Worm (Caenorhabditis elegans) whole organism, early embryonic: ENCODE data around the gene dlc-5.

ENCODE experiments used
- B0310.2 ChIP-seq: sonication (generic microtip); optimal IDR thresholded peaks from 2 replicates; lab custom pipeline; 2016; ENCODE audit warnings: mild to moderate bottlenecking, missing genetic modification characterization, missing compliant biosample characterization
- F13C5.2 ChIP-seq: sonication (generic microtip); optimal IDR thresholded peaks from 2 replicates; lab custom pipeline; 2017; ENCODE audit warnings: mild to moderate bottlenecking, missing genetic modification characterization, inconsistent platforms, missing compliant biosample characterization
- aly-1 ChIP-seq: sonication (generic microtip); optimal IDR thresholded peaks from 2 replicates; lab custom pipeline; 2016; ENCODE audit warnings: missing genetic modification characterization, missing compliant biosample characterization
- ama-1 ChIP-seq: fragments of 150-350 bp; optimal IDR thresholded peaks from 2 replicates; lab custom pipeline; 2014
- ceh-13 ChIP-seq: fragments of 200-800 bp; sonication (Bioruptor generic); optimal IDR thresholded peaks from 2 replicates; lab custom pipeline; 2018; ENCODE audit warnings: mild to moderate bottlenecking, missing genetic modification characterization, missing compliant biosample characterization
- ceh-36 ChIP-seq: sonication (generic microtip); optimal IDR thresholded peaks from 2 replicates; lab custom pipeline; 2016; ENCODE audit warnings: missing genetic modification characterization, inconsistent platforms, missing compliant biosample characterization
- ets-7 ChIP-seq: sonication (generic microtip); optimal IDR thresholded peaks from 2 replicates; lab custom pipeline; 2016; ENCODE audit warnings: missing genotype, missing genetic modification characterization, missing compliant biosample characterization
- flt-1 ChIP-seq: fragments of 200-800 bp; sonication (Bioruptor generic); IDR thresholded peaks from 2 replicates; pipeline ENCODE4 v1.3.6; 2022; ENCODE audit warnings: missing genetic modification characterization, missing compliant biosample characterization
- hmbx-1 ChIP-seq: sonication (generic microtip); optimal IDR thresholded peaks from 2 replicates; lab custom pipeline; 2016; ENCODE audit warnings: mild to moderate bottlenecking, missing genetic modification characterization, missing compliant biosample characterization
- hmg-4 ChIP-seq: fragments of 200-800 bp; sonication (Bioruptor generic); optimal IDR thresholded peaks from 2 replicates; lab custom pipeline; 2018; ENCODE audit warnings: mild to moderate bottlenecking, missing genetic modification characterization, missing compliant biosample characterization
- hnd-1 ChIP-seq: sonication (generic microtip); optimal IDR thresholded peaks from 2 replicates; lab custom pipeline; 2016; ENCODE audit warnings: missing genetic modification characterization, missing compliant biosample characterization
- pes-1 ChIP-seq: fragments of 200-800 bp; sonication (Bioruptor generic); IDR thresholded peaks from 2 replicates; pipeline ENCODE4 v1.3.6; 2022; ENCODE audit warnings: missing genetic modification reagents, missing genetic modification characterization, missing compliant biosample characterization
- scrt-1 ChIP-seq: fragments of 200-800 bp; sonication (Bioruptor generic); IDR thresholded peaks from 2 replicates; pipeline ENCODE4 v1.3.6; 2022; ENCODE audit warnings: missing genetic modification characterization, missing compliant biosample characterization
- sea-1 ChIP-seq: fragments of 200-800 bp; sonication (Bioruptor generic); conservative IDR thresholded peaks from 2 replicates; pipeline ENCODE4 v1.3.6; 2022; ENCODE audit warnings: missing genetic modification characterization, missing compliant biosample characterization
- tbx-11 ChIP-seq: fragments of 200-800 bp; sonication (Bioruptor generic); IDR thresholded peaks from 2 replicates; pipeline ENCODE4 v1.3.6; 2022; ENCODE audit warnings: missing genetic modification characterization, missing compliant biosample characterization
- tbx-37 ChIP-seq: fragments of 200-800 bp; sonication (Bioruptor generic); conservative IDR thresholded peaks from 2 replicates; pipeline ENCODE4 v1.3.6; 2022; ENCODE audit warnings: missing genetic modification reagents, missing genetic modification characterization, missing compliant biosample characterization
- tra-4 ChIP-seq: sonication (generic microtip); optimal IDR thresholded peaks from 2 replicates; lab custom pipeline; 2017; ENCODE audit warnings: missing genetic modification characterization, missing compliant biosample characterization

dlc-5 gene

DNA sequence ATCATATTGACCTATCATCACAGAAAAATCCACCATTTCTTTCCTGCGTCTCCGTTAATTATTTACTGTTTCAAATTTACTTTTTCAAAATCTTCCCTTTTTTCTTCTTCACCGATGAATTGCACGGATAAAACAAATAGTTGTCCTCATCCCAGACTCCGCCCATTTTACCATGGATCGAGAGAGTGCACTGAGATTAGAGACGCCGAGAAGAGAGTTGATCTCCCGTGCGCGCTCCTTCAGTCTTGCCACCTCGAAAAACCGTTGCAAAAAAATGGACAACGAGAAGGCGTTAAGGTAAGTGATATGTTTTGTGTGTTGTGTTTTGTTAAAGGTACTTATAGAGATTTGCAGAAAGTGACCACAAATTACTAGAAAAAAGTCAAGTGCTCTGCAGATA lies at the start of gene dlc-5:
Gene dlc-5, plus strand, starts transcription at position 154 of the 400 bp plus-strand sequence.
- no peak for TF ChIP-seq scrt-1
- TF ChIP-seq tbx-37 (GFP tag; lab: Robert Waterston, UW): no peak
- TF ChIP-seq hnd-1 (tag; lab: Kevin White, UChicago): no peak
- TF ChIP-seq hmbx-1 (tag; lab: Kevin White, UChicago): no peak
- no peak for TF ChIP-seq sea-1
- TF ChIP-seq tbx-11 (GFP tag; lab: Robert Waterston, UW): no peak
- TF ChIP-seq ceh-13 (GFP tag; lab: Kevin White, UChicago): no peak
- TF ChIP-seq flt-1 (GFP tag; lab: Robert Waterston, UW): no peak
- TF ChIP-seq aly-1 (tag; lab: Kevin White, UChicago): no peak
- TF ChIP-seq F13C5.2 (tag; lab: Kevin White, UChicago): no peak
- TF ChIP-seq pes-1: no peak
- TF ChIP-seq hmg-4 (GFP tag; lab: Kevin White, UChicago): no peak

- TF ChIP-seq flt-1 (GFP tag; lab: Robert Waterston, UW) (no peak), hmbx-1 (tag; lab: Kevin White, UChicago) (no peak), tra-4 (no peak), B0310.2 (tag; lab: Kevin White, UChicago) (no peak), pes-1 (no peak), hnd-1 (tag; lab: Kevin White, UChicago) (no peak), tbx-11 (GFP tag; lab: Robert Waterston, UW) (no peak), hmg-4 (GFP tag; lab: Kevin White, UChicago) (no peak), F13C5.2 (tag; lab: Kevin White, UChicago) (no peak), ets-7 (tag; lab: Kevin White, UChicago) (no peak), tbx-37 (GFP tag; lab: Robert Waterston, UW) (no peak), aly-1 (tag; lab: Kevin White, UChicago) (no peak), ceh-13 (GFP tag; lab: Kevin White, UChicago) (no peak), ceh-36 (tag; lab: Kevin White, UChicago) (no peak), ama-1 (no peak), scrt-1 (no peak), sea-1 (no peak)
These were observed 49.5 kb upstream of the dlc-5 start for ce11 chrIV:6388550-6388949.

DNA sequence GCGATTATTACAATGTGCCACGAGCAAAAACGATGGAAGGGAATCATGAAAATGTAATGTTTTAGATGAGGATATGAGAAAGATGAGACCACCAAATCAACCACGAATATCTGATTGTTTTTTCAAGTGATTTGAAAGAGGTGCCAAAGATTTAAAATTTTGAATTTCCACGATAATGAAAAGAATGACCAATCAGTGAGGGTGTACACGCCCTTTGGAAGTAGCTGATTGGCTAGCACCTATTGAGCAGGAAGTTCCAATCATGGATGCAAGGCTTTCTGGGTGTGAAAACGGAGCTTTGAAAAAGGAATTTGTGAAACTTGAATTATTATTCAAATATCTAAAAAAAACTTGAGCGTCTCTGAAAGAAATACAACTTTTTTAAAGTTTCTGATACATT lies 46.4 kb upstream of the dlc-5 start:
- TF ChIP-seq tra-4 (no peak), aly-1 (tag; lab: Kevin White, UChicago) (no peak)

ce11 chrIV:6393329-6393728 lies 44.7 kb upstream of the dlc-5 start:
- TF ChIP-seq ceh-13 (GFP tag; lab: Kevin White, UChicago): no peak
- no peak for TF ChIP-seq hnd-1 (tag; lab: Kevin White, UChicago)
- no peak for TF ChIP-seq ceh-36 (tag; lab: Kevin White, UChicago)
- no peak for TF ChIP-seq flt-1 (GFP tag; lab: Robert Waterston, UW)
- TF ChIP-seq hmg-4 (GFP tag; lab: Kevin White, UChicago): no peak
- no peak for TF ChIP-seq hmbx-1 (tag; lab: Kevin White, UChicago)
- no peak for TF ChIP-seq tra-4

DNA sequence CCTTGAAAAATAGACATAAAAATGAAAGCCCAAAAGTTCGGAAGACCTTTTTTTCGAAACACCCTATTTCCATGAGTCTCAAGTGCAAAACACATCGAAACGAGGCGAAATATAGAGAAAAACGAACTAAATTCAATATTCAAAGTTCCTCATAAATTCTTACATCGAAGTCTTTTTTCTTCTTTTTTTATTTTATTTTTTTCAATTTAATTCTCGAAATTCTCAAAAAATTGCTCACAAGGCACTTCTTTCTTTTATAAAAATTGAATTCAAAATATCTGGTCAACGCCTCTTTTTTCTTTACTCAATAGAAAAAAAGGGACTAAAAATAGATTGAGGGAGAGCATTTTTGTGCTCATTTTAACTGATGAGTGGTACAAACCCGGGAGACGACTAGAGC lies 42.8 kb upstream of the dlc-5 start:
- TF ChIP-seq B0310.2 (tag; lab: Kevin White, UChicago) (no peak), tbx-11 (GFP tag; lab: Robert Waterston, UW) (no peak), scrt-1 (no peak), hnd-1 (tag; lab: Kevin White, UChicago) (no peak), ama-1 (no peak), F13C5.2 (tag; lab: Kevin White, UChicago) (no peak)

ce11 chrIV:6402386-6402905 lies 35.6 kb upstream of the dlc-5 start, which contains the start of gene sfrp-1:
Gene sfrp-1 (minus strand): TSS chrIV:6402436.
- no peak for TF ChIP-seq ets-7 (tag; lab: Kevin White, UChicago)
- no peak for TF ChIP-seq hmg-4 (GFP tag; lab: Kevin White, UChicago)
- no peak for TF ChIP-seq ceh-36 (tag; lab: Kevin White, UChicago)
- no peak for TF ChIP-seq flt-1 (GFP tag; lab: Robert Waterston, UW)
- TF ChIP-seq B0310.2 (tag; lab: Kevin White, UChicago): no peak
- no peak for TF ChIP-seq pes-1
- TF ChIP-seq scrt-1: no peak
- no peak for TF ChIP-seq tbx-11 (GFP tag; lab: Robert Waterston, UW)

DNA sequence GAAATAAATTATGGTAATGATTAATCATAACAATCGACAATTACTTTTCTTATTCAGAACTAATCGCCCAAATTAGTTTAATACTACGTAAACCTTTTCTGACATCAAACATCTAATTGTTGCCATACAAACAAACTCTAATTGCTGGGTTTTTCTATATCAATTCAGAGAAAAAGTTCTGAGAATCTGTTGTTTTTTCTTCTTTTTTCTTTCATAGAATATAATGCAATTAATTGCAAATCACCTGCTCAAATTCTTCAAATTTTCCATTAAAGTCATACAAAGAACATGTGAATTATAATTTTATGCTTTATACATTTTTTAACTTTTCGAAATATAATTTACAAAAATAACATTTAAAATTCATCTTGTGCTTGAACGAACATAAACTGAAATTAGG lies 34.6 kb upstream of the dlc-5 start:
- TF ChIP-seq F13C5.2 (tag; lab: Kevin White, UChicago) (no peak), ceh-36 (tag; lab: Kevin White, UChicago) (no peak), ama-1 (no peak), hnd-1 (tag; lab: Kevin White, UChicago) (no peak), sea-1 (no peak), tbx-37 (GFP tag; lab: Robert Waterston, UW) (no peak), ets-7 (tag; lab: Kevin White, UChicago) (no peak), scrt-1 (no peak), flt-1 (GFP tag; lab: Robert Waterston, UW) (no peak), hmg-4 (GFP tag; lab: Kevin White, UChicago) (no peak), aly-1 (tag; lab: Kevin White, UChicago) (no peak), B0310.2 (tag; lab: Kevin White, UChicago) (no peak), pes-1 (no peak), tbx-11 (GFP tag; lab: Robert Waterston, UW) (no peak), tra-4 (no peak), ceh-13 (GFP tag; lab: Kevin White, UChicago) (no peak)

DNA sequence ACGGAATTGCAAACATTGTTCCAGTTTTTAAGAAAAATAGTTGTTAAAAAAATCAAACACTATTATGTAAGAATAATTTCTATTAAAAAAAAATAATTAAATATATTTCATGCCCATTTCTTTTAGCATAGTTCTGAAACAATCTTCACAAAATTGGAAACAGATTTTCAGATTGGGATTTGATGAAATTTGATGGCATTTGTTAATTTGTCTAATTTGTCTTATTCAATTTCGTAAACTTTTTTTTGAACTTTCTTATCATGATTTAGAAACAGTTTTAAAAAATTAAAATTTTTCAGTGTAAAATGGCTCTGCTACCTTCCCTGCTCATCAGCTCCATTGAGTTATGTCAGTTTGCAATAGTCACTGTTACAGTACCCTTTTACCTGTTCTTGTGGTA lies 33.1 kb upstream of the dlc-5 start, which contains the start of gene srv-13:
Gene srv-13, plus strand, starts transcription at position 301 of the 400 bp plus-strand sequence.
- no peak for TF ChIP-seq ceh-13 (GFP tag; lab: Kevin White, UChicago)
- TF ChIP-seq tra-4: no peak
- no peak for TF ChIP-seq hmg-4 (GFP tag; lab: Kevin White, UChicago)
- no peak for TF ChIP-seq F13C5.2 (tag; lab: Kevin White, UChicago)
- no peak for TF ChIP-seq hnd-1 (tag; lab: Kevin White, UChicago)
- TF ChIP-seq sea-1: no peak
- TF ChIP-seq B0310.2 (tag; lab: Kevin White, UChicago): no peak
- no peak for TF ChIP-seq ets-7 (tag; lab: Kevin White, UChicago)
- no peak for TF ChIP-seq aly-1 (tag; lab: Kevin White, UChicago)
